Worm (Caenorhabditis elegans) whole organism, L2 larva: Measurements from ENCODE around the gene Y43F8C.6.

Experiments used
- C34F6.9 ChIP-seq: fragments of 150-350 bp; optimal IDR thresholded peaks from 2 replicates; lab custom pipeline; 2014; ENCODE audit warnings: missing biosample characterization, missing genetic modification characterization
- R02D3.7 ChIP-seq: fragments of 150-350 bp; optimal IDR thresholded peaks from 2 replicates; lab custom pipeline; 2014; ENCODE audit warnings: missing biosample characterization, missing genetic modification characterization
- ZK546.5 ChIP-seq: sonication (generic microtip); optimal IDR thresholded peaks from 2 replicates; lab custom pipeline; 2017; ENCODE audit warnings: missing biosample characterization, missing genetic modification characterization
- alr-1 ChIP-seq: fragments of 150-350 bp; optimal IDR thresholded peaks from 2 replicates; lab custom pipeline; 2014; ENCODE audit warnings: missing biosample characterization, missing genetic modification characterization
- aly-2 ChIP-seq: fragments of 150-350 bp; optimal IDR thresholded peaks from 2 replicates; lab custom pipeline; 2014; ENCODE audit warnings: missing biosample characterization, missing genetic modification characterization
- ama-1 ChIP-seq: fragments of 150-350 bp; optimal IDR thresholded peaks from 2 replicates; lab custom pipeline; 2018; ENCODE audit warnings: inconsistent platforms
- blmp-1 ChIP-seq: sonication (generic microtip); optimal IDR thresholded peaks from 2 replicates; lab custom pipeline; 2017; ENCODE audit warnings: missing genetic modification characterization, mild to moderate bottlenecking, missing compliant biosample characterization, antibody characterized with exemption, moderate library complexity; ENCODE audit not compliant: insufficient read depth
- ceh-16 ChIP-seq: fragments of 150-350 bp; optimal IDR thresholded peaks from 2 replicates; lab custom pipeline; 2014; ENCODE audit warnings: missing biosample characterization, missing genetic modification characterization
- ceh-82 ChIP-seq: fragments of 150-350 bp; optimal IDR thresholded peaks from 2 replicates; lab custom pipeline; 2014; ENCODE audit warnings: missing biosample characterization, missing genetic modification characterization
- crh-2 ChIP-seq: sonication (generic microtip); optimal IDR thresholded peaks from 2 replicates; lab custom pipeline; 2017; ENCODE audit warnings: missing biosample characterization, missing genetic modification characterization
- dmd-4 ChIP-seq: sonication (generic microtip); optimal IDR thresholded peaks from 2 replicates; lab custom pipeline; 2017; ENCODE audit warnings: missing biosample characterization, missing genetic modification characterization
- egl-27 ChIP-seq: sonication (generic microtip); optimal IDR thresholded peaks from 3 replicates; lab custom pipeline; 2017; ENCODE audit warnings: missing biosample characterization, missing genetic modification reagents, missing genetic modification characterization
- elt-1 ChIP-seq: fragments of 150-350 bp; optimal IDR thresholded peaks from 2 replicates; lab custom pipeline; 2014; ENCODE audit warnings: missing biosample characterization, missing genetic modification characterization
- elt-3 ChIP-seq: sonication (generic microtip); optimal IDR thresholded peaks from 2 replicates; lab custom pipeline; 2017; ENCODE audit warnings: missing biosample characterization, missing genetic modification characterization
- fos-1 ChIP-seq: fragments of 150-350 bp; optimal IDR thresholded peaks from 2 replicates; lab custom pipeline; 2014; ENCODE audit warnings: missing biosample characterization, missing genetic modification characterization
- gmeb-1 ChIP-seq: fragments of 150-350 bp; optimal IDR thresholded peaks from 2 replicates; lab custom pipeline; 2014; ENCODE audit warnings: missing biosample characterization, missing genetic modification characterization
- lsy-2 ChIP-seq, 2 experiments: fragments of 150-350 bp in 1 of 2; sonication (generic microtip) in 1 of 2; optimal IDR thresholded peaks; 2 replicates each; lab custom pipeline; 2014 to 2017; ENCODE audit warnings: missing biosample characterization in 2 of 2, missing genetic modification characterization in 2 of 2
- mab-5 ChIP-seq: fragments of 150-350 bp; optimal IDR thresholded peaks from 2 replicates; lab custom pipeline; 2014; ENCODE audit warnings: missing biosample characterization, missing genetic modification characterization
- mbf-1 ChIP-seq: sonication (generic microtip); optimal IDR thresholded peaks from 2 replicates; lab custom pipeline; 2017; ENCODE audit warnings: missing biosample characterization, missing genetic modification characterization
- mdl-1 ChIP-seq, 2 experiments: fragments of 150-350 bp in 1 of 2; sonication (generic microtip) in 1 of 2; optimal IDR thresholded peaks; 2 replicates each; lab custom pipeline; 2017; ENCODE audit warnings: missing biosample characterization in 2 of 2, missing genetic modification characterization in 2 of 2
- nhr-10 ChIP-seq: sonication (generic microtip); optimal IDR thresholded peaks from 2 replicates; lab custom pipeline; 2017; ENCODE audit warnings: missing biosample characterization, missing genetic modification characterization
- nhr-11 ChIP-seq: fragments of 150-350 bp; optimal IDR thresholded peaks from 2 replicates; lab custom pipeline; 2014; ENCODE audit warnings: missing biosample characterization, missing genetic modification characterization
- nhr-12 ChIP-seq: fragments of 150-350 bp; optimal IDR thresholded peaks from 2 replicates; lab custom pipeline; 2014; ENCODE audit warnings: missing biosample characterization, missing genetic modification characterization
- nhr-129 ChIP-seq: fragments of 150-350 bp; optimal IDR thresholded peaks from 2 replicates; lab custom pipeline; 2014; ENCODE audit warnings: missing biosample characterization, missing genetic modification characterization
- nhr-21 ChIP-seq: fragments of 150-350 bp; optimal IDR thresholded peaks from 2 replicates; lab custom pipeline; 2014; ENCODE audit warnings: missing biosample characterization, missing genetic modification characterization
- nhr-23 ChIP-seq: fragments of 150-350 bp; optimal IDR thresholded peaks from 2 replicates; lab custom pipeline; 2014; ENCODE audit warnings: missing biosample characterization, missing genetic modification reagents, missing genetic modification characterization
- nhr-237 ChIP-seq: fragments of 150-350 bp; optimal IDR thresholded peaks from 2 replicates; lab custom pipeline; 2014; ENCODE audit warnings: missing biosample characterization, missing genetic modification characterization
- nhr-25 ChIP-seq: fragments of 150-350 bp; sonication (generic microtip); optimal IDR thresholded peaks from 3 replicates; lab custom pipeline; 2014; ENCODE audit warnings: missing biosample characterization, missing genetic modification characterization
- nhr-6 ChIP-seq: fragments of 150-350 bp; optimal IDR thresholded peaks from 2 replicates; lab custom pipeline; 2014; ENCODE audit warnings: missing biosample characterization, missing genetic modification characterization
- nhr-77 ChIP-seq: fragments of 150-350 bp; optimal IDR thresholded peaks from 2 replicates; lab custom pipeline; 2014; ENCODE audit warnings: missing biosample characterization, missing genetic modification characterization
- peb-1 ChIP-seq: fragments of 150-350 bp; optimal IDR thresholded peaks from 2 replicates; lab custom pipeline; 2014; ENCODE audit warnings: missing biosample characterization, missing genetic modification characterization
- sem-4 ChIP-seq: fragments of 150-350 bp; optimal IDR thresholded peaks from 2 replicates; lab custom pipeline; 2014; ENCODE audit warnings: missing biosample characterization, missing genetic modification reagents, missing genetic modification characterization
- skn-1 ChIP-seq: sonication (generic microtip); optimal IDR thresholded peaks from 2 replicates; lab custom pipeline; 2017; ENCODE audit warnings: missing biosample characterization, missing genetic modification characterization
- sma-3 ChIP-seq: sonication (generic microtip); optimal IDR thresholded peaks from 2 replicates; lab custom pipeline; 2016; ENCODE audit warnings: missing genetic modification reagents, missing genetic modification characterization, missing compliant biosample characterization
- sma-9 ChIP-seq, 2 experiments: fragments of 150-350 bp in 1 of 2; sonication (generic microtip) in 1 of 2; optimal IDR thresholded peaks; 2 replicates each; lab custom pipeline; 2014 to 2016; ENCODE audit warnings: missing genetic modification characterization in 2 of 2, mild to moderate bottlenecking in 1 of 2, missing biosample characterization in 1 of 2, missing compliant biosample characterization in 1 of 2, missing genetic modification reagents in 1 of 2, moderate library complexity in 1 of 2
- snpc-4 ChIP-seq: fragments of 150-350 bp; optimal IDR thresholded peaks from 2 replicates; lab custom pipeline; 2014; ENCODE audit warnings: missing biosample characterization, missing genetic modification characterization
- unc-62 ChIP-seq: fragments of 150-350 bp; optimal IDR thresholded peaks from 2 replicates; lab custom pipeline; 2014; ENCODE audit warnings: missing biosample characterization, missing genetic modification reagents, missing genetic modification characterization
- ztf-1 ChIP-seq: fragments of 200-800 bp; sonication (Bioruptor generic); conservative IDR thresholded peaks from 2 replicates; pipeline ENCODE4 v1.3.6; 2022; ENCODE audit warnings: missing genetic modification characterization, missing compliant biosample characterization
- ztf-11 ChIP-seq: sonication (generic microtip); optimal IDR thresholded peaks from 2 replicates; lab custom pipeline; 2017; ENCODE audit warnings: missing biosample characterization, missing genetic modification characterization
- ztf-4 ChIP-seq: fragments of 150-350 bp; optimal IDR thresholded peaks from 2 replicates; lab custom pipeline; 2014; ENCODE audit warnings: missing biosample characterization, missing genetic modification characterization

The Y43F8C.6 gene

ce11 chrV:19629544-19629943, 11.2 kb downstream of the Y43F8C.6 start:
- TF ChIP-seq peb-1 (tag; lab: Kevin White, UChicago) (no peak), mdl-1 (tag; optimal IDR thresholded peaks at IDR 0.05; lab: Kevin White, UChicago) (no peak)

- TF ChIP-seq crh-2 (tag; lab: Kevin White, UChicago), result no peak
- TF ChIP-seq nhr-129, result no peak
- no peak for TF ChIP-seq sma-9 (GFP tag; optimal IDR thresholded peaks at IDR 0.05; lab: Kevin White, UChicago)
- TF ChIP-seq sma-9 (tag; optimal IDR thresholded peaks at IDR 0.05; lab: Kevin White, UChicago), result no peak
- no peak for TF ChIP-seq nhr-11 (tag; lab: Kevin White, UChicago)
Observed at ce11 chrV:19625719-19626118, 15.0 kb downstream of the Y43F8C.6 start.

DNA sequence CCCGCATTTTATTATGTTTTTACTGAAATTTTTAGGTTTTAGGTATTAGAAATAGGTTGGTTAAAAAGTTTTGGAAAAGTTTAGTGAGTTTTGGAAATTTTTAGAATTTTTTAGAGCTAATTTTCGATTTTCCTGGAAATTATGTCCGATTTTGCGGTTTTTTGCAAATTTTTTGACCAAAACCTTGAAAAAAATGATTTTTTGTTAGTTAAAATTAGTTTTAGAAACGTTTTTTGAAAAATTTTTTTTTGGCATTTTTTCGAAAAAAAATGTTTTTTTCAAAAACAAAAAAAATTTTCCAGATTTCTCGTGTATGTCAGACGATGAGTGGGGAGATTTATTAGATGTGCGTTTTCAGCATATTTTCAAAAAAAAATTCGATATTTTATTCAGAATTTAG, 16.0 kb downstream of the Y43F8C.6 start, which contains the start of gene dyf-19:
Gene dyf-19 (plus strand): TSS at position 301 of the 400 bp plus-strand sequence.
- no peak for TF ChIP-seq ceh-16 (tag; lab: Kevin White, UChicago)
- TF ChIP-seq ztf-4 (tag; lab: Kevin White, UChicago), result no peak
- no peak for TF ChIP-seq nhr-21 (tag; lab: Kevin White, UChicago)
- TF ChIP-seq mab-5, result no peak
- TF ChIP-seq dmd-4 (tag; lab: Kevin White, UChicago), result no peak
- TF ChIP-seq lsy-2 (tag; optimal IDR thresholded peaks at IDR 0.05; lab: Kevin White, UChicago), result no peak
- no peak for TF ChIP-seq C34F6.9
- TF ChIP-seq ama-1, result no peak
- no peak for TF ChIP-seq skn-1
- TF ChIP-seq mbf-1, result no peak
- TF ChIP-seq ceh-82 (tag; lab: Kevin White, UChicago), result no peak
- no peak for TF ChIP-seq crh-2 (tag; lab: Kevin White, UChicago)
- TF ChIP-seq nhr-11 (tag; lab: Kevin White, UChicago), result no peak
- no peak for TF ChIP-seq R02D3.7 (tag; lab: Kevin White, UChicago)
- no peak for TF ChIP-seq nhr-23
- TF ChIP-seq nhr-25 (tag; lab: Kevin White, UChicago), result no peak
- TF ChIP-seq, all 48 proteins: peak for 0

DNA sequence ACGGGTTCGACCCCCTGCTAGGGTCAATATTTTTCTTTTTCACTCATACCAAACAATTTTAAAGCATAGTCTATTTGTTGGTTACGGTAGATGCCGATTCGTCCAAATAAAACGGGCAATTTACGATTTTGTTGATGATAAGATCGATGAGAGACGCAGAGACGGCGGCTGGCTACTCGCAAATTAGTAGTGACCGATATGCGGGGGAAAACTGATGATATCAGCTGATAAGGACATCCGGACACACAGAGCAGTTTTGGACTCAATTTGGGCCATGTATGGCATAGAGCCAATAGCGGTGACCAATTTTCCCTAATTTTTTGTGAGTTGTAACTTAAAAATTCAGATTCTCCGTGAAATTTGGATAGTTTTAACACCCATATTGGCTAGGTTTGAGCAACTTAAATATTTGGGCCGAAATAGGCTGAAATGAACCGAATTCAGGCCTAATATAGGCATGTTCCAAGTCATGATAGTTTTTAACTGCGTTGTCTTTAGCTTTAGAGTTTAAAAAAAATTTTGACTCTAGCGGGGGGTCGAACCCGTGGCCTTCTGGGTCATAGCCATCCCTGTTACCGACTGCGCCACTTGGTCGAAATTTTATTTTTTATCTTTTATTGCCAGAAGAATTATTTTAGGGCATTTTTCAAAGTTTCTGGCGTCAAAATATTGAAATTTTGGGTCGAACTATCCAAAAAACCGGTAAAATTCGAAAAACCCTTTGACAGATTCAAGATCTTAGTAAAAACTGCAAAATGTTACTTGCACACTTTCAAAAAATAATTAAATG, 17.0 kb downstream of the Y43F8C.6 start:
- no peak for TF ChIP-seq ceh-82 (tag; lab: Kevin White, UChicago)
- TF ChIP-seq fos-1 (tag; lab: Kevin White, UChicago), result no peak
- peak in 1 of 2 experiments; percentile 9 for TF ChIP-seq lsy-2 (tag; optimal IDR thresholded peaks at IDR 0.05; lab: Kevin White, UChicago)
- TF ChIP-seq R02D3.7 (tag; lab: Kevin White, UChicago), result no peak
- TF ChIP-seq nhr-6, result no peak
- peak; percentile 13 for TF ChIP-seq nhr-129
- no peak for TF ChIP-seq ztf-1

DNA sequence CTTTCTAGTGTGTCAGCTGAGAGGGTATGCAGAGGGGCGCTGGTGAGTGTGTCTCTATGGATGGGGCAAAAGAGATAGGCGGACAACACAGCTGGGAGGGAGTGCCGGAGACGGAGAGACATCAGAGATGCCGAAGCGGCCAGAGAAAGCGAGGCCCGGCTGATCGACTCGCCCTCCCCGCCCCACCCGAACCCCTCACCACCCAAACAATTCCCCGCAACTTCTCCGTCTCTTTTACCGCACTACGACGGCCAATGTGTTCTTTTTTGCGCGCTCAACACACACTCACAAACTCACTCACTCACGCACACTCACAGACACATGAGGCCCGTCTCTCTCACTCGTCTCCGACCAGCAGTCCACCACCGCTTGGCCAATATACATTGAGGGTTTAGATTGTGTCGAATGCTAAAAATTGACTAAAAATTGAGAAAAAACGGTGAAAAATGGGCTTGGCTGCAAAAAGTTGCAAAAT, 18.2 kb downstream of the Y43F8C.6 start, which contains the start of gene Y43F8C.3:
Gene Y43F8C.3 (minus strand): TSS at position 187 of the 475 bp plus-strand sequence.
- TF ChIP-seq elt-1 (no peak), mbf-1 (no peak), crh-2 (tag; lab: Kevin White, UChicago) (peak; percentile 43), dmd-4 (tag; lab: Kevin White, UChicago) (no peak), elt-3 (tag; lab: Kevin White, UChicago) (no peak), nhr-10 (no peak), nhr-6 (no peak), snpc-4 (tag; lab: Kevin White, UChicago) (peak; percentile 37), ztf-4 (tag; lab: Kevin White, UChicago) (peak; percentile 33), ceh-16 (tag; lab: Kevin White, UChicago) (peak; percentile 28), fos-1 (tag; lab: Kevin White, UChicago) (peak; percentile 43), lsy-2 (tag; optimal IDR thresholded peaks at IDR 0.05; lab: Kevin White, UChicago) (peak in 1 of 2 experiments; percentile 59), nhr-23 (no peak), alr-1 (tag; lab: Kevin White, UChicago) (no peak), sma-9 (GFP tag; optimal IDR thresholded peaks at IDR 0.05; lab: Kevin White, UChicago) (peak; percentile 15), sma-9 (tag; optimal IDR thresholded peaks at IDR 0.05; lab: Kevin White, UChicago) (no peak), nhr-11 (tag; lab: Kevin White, UChicago) (no peak), aly-2 (tag; lab: Kevin White, UChicago) (no peak), nhr-77 (tag; lab: Kevin White, UChicago) (no peak), nhr-237 (no peak), nhr-12 (no peak), ztf-1 (no peak), C34F6.9 (peak; percentile 73), ama-1 (no peak), unc-62 (GFP tag; lab: Kevin White, UChicago) (no peak), egl-27 (tag; lab: Kevin White, UChicago) (no peak), skn-1 (no peak), peb-1 (tag; lab: Kevin White, UChicago) (no peak), gmeb-1 (tag; lab: Kevin White, UChicago) (peak; percentile 25), ceh-82 (tag; lab: Kevin White, UChicago) (no peak), mab-5 (peak; percentile 22), ZK546.5 (tag; lab: Kevin White, UChicago) (no peak), nhr-129 (peak; percentile 89), ztf-11 (tag; lab: Kevin White, UChicago) (no peak), mdl-1 (tag; optimal IDR thresholded peaks at IDR 0.05; lab: Kevin White, UChicago) (peak; percentile 34 to 47), sma-3 (GFP tag; lab: Kevin White, UChicago) (no peak), blmp-1 (tag; lab: Kevin White, UChicago) (no peak), sem-4 (tag; lab: Kevin White, UChicago) (peak; percentile 10)
